Worm (Caenorhabditis elegans) whole organism, early embryonic: Measurements from ENCODE around the gene F49C12.6.

Source experiments
- B0310.2 ChIP-seq: sonication (generic microtip); optimal IDR thresholded peaks from 2 replicates; lab custom pipeline; 2016; ENCODE audit warnings: mild to moderate bottlenecking, missing genetic modification characterization, missing compliant biosample characterization
- F13C5.2 ChIP-seq: sonication (generic microtip); optimal IDR thresholded peaks from 2 replicates; lab custom pipeline; 2017; ENCODE audit warnings: mild to moderate bottlenecking, missing genetic modification characterization, inconsistent platforms, missing compliant biosample characterization
- aly-1 ChIP-seq: sonication (generic microtip); optimal IDR thresholded peaks from 2 replicates; lab custom pipeline; 2016; ENCODE audit warnings: missing genetic modification characterization, missing compliant biosample characterization
- ceh-36 ChIP-seq: sonication (generic microtip); optimal IDR thresholded peaks from 2 replicates; lab custom pipeline; 2016; ENCODE audit warnings: missing genetic modification characterization, inconsistent platforms, missing compliant biosample characterization
- flt-1 ChIP-seq: fragments of 200-800 bp; sonication (Bioruptor generic); IDR thresholded peaks from 2 replicates; pipeline ENCODE4 v1.3.6; 2022; ENCODE audit warnings: missing genetic modification characterization, missing compliant biosample characterization
- pes-1 ChIP-seq: fragments of 200-800 bp; sonication (Bioruptor generic); IDR thresholded peaks from 2 replicates; pipeline ENCODE4 v1.3.6; 2022; ENCODE audit warnings: missing genetic modification reagents, missing genetic modification characterization, missing compliant biosample characterization
- scrt-1 ChIP-seq: fragments of 200-800 bp; sonication (Bioruptor generic); IDR thresholded peaks from 2 replicates; pipeline ENCODE4 v1.3.6; 2022; ENCODE audit warnings: missing genetic modification characterization, missing compliant biosample characterization
- sea-1 ChIP-seq: fragments of 200-800 bp; sonication (Bioruptor generic); conservative IDR thresholded peaks from 2 replicates; pipeline ENCODE4 v1.3.6; 2022; ENCODE audit warnings: missing genetic modification characterization, missing compliant biosample characterization
- tbx-11 ChIP-seq: fragments of 200-800 bp; sonication (Bioruptor generic); IDR thresholded peaks from 2 replicates; pipeline ENCODE4 v1.3.6; 2022; ENCODE audit warnings: missing genetic modification characterization, missing compliant biosample characterization
- tbx-37 ChIP-seq: fragments of 200-800 bp; sonication (Bioruptor generic); conservative IDR thresholded peaks from 2 replicates; pipeline ENCODE4 v1.3.6; 2022; ENCODE audit warnings: missing genetic modification reagents, missing genetic modification characterization, missing compliant biosample characterization

- no peak for TF ChIP-seq B0310.2 (tag; lab: Kevin White, UChicago)
- TF ChIP-seq scrt-1 (GFP tag; lab: Robert Waterston, UW), result no peak
- TF ChIP-seq pes-1 (GFP tag; lab: Robert Waterston, UW), result no peak
- TF ChIP-seq ceh-36 (tag; lab: Kevin White, UChicago), result no peak
- TF ChIP-seq tbx-11 (GFP tag; lab: Robert Waterston, UW), result no peak
- no peak for TF ChIP-seq aly-1 (tag; lab: Kevin White, UChicago)
- TF ChIP-seq sea-1 (GFP tag; lab: Robert Waterston, UW), result no peak
- no peak for TF ChIP-seq F13C5.2 (tag; lab: Kevin White, UChicago)
- TF ChIP-seq tbx-37, result no peak
- TF ChIP-seq flt-1 (GFP tag; lab: Robert Waterston, UW), result no peak
Observed at ce11 chrIV:9327706-9328105, 18.8 kb upstream of the F49C12.6 start, which contains the start of gene clec-183.
